Worm (Caenorhabditis elegans): ENCODE measurements around the gene lgc-18.

The lgc-18 gene

DNA sequence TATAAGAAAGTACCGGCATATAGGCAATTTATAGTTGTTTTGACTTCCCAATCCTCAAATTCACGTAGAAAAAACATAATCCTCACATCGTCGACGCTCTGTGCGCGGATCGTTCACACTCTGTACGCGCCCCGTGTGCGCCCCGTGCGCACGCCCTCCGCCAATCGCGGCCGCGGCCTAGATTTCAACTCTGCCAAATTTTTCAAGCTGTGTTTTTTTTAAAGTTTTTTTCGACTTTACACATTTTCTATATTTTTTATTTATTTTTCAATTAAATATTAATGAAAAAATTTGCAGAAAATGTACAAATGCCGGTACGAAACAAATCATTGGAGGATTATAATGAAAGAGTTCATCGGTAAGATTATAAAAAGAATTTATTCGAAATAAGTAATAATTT, 2.3 kb upstream of the lgc-18 start, which contains the start of gene T01H10.11:
Gene T01H10.11 (plus strand): TSS at position 301 of the 400 bp plus-strand sequence.
- no peak for TF ChIP-seq ceh-79 (tag; optimal IDR thresholded peaks at IDR 0.05)
- TF ChIP-seq efl-1 (GFP tag; optimal IDR thresholded peaks at IDR 0.05): no peak
- TF ChIP-seq C17E4.6 (GFP tag; IDR thresholded peaks at IDR 0.05): no peak
- no peak for TF ChIP-seq nfya-2 (GFP tag; IDR thresholded peaks at IDR 0.05)
- no peak for TF ChIP-seq Y79H2A.3 (GFP tag; conservative IDR thresholded peaks at IDR 0.05)
- TF ChIP-seq K11D2.4 (GFP tag; IDR thresholded peaks at IDR 0.05): no peak
- no peak for TF ChIP-seq tbx-9 (tag; optimal IDR thresholded peaks at IDR 0.05; ENCODE audit: borderline replicate concordance)
- TF ChIP-seq xnd-1 (tag; optimal IDR thresholded peaks at IDR 0.05): no peak
- TF ChIP-seq lin-40 (tag; optimal IDR thresholded peaks at IDR 0.05): no peak
- no peak for TF ChIP-seq pbrm-1 (GFP tag; IDR thresholded peaks at IDR 0.05)

ce11 chrX:12141051-12141450, 15.6 kb downstream of the lgc-18 start, which contains the start of gene lyst-1:
Gene lyst-1, minus strand, starts transcription at chrX:12141151.
- no peak for TF ChIP-seq egl-18 (GFP tag; IDR thresholded peaks at IDR 0.05)
- TF ChIP-seq Y67H2A.10 (GFP tag; conservative IDR thresholded peaks at IDR 0.05): no peak
- no peak for TF ChIP-seq dpl-1 (GFP tag; optimal IDR thresholded peaks at IDR 0.05)
- TF ChIP-seq dox-1 (GFP tag; IDR thresholded peaks at IDR 0.05): no peak
- TF ChIP-seq K11D2.4 (GFP tag; IDR thresholded peaks at IDR 0.05): no peak
- TF ChIP-seq Y56A3A.18 (GFP tag; IDR thresholded peaks at IDR 0.05): no peak

- TF ChIP-seq nhr-27 (tag; optimal IDR thresholded peaks at IDR 0.05) (no peak), T07F8.4 (tag; optimal IDR thresholded peaks at IDR 0.05) (no peak), ztf-28 (GFP tag; IDR thresholded peaks at IDR 0.05) (no peak), let-607 (tag; optimal IDR thresholded peaks at IDR 0.05) (no peak), dpl-1 (GFP tag; optimal IDR thresholded peaks at IDR 0.05) (no peak), ceh-100 (GFP tag; IDR thresholded peaks at IDR 0.05) (no peak), aptf-2 (GFP tag; conservative IDR thresholded peaks at IDR 0.05) (no peak), rcor-1 (GFP tag; IDR thresholded peaks at IDR 0.05) (no peak), lag-1 (GFP tag; IDR thresholded peaks at IDR 0.05) (no peak), ztf-3 (GFP tag; optimal IDR thresholded peaks at IDR 0.05) (no peak)
Observed at ce11 chrX:12142569-12142968, 17.2 kb downstream of the lgc-18 start, which contains the start of gene M153.3. Gene M153.3, plus strand, starts transcription at chrX:12142869.

DNA sequence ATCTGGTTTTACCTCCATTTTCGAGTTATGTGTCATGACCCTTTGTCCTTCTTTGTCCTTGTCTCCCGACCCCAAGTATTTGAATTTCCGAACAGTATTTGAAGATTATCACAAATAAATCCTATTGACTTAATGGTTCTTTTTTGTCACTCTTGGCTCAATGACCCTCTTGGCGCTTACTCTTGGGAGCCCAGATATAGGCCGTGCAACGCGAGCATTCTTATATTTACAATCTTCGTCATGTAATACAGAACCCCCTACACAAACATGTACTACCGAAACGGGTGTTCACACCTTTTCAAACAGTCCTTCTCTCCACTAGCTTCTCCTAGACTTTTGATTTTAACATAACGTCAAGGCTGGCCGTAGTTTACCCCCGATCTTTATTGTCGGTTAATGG, 18.3 kb downstream of the lgc-18 start, which contains the start of gene M153.5:
Gene M153.5 (plus strand): TSS at position 301 of the 400 bp plus-strand sequence.
- no peak for TF ChIP-seq ceh-100 (GFP tag; IDR thresholded peaks at IDR 0.05)
- TF ChIP-seq D2030.7 (GFP tag; IDR thresholded peaks at IDR 0.05): no peak
- TF ChIP-seq F23B12.7 (tag; optimal IDR thresholded peaks at IDR 0.05; ENCODE audit: insufficient read depth): no peak
- TF ChIP-seq let-607 (tag; optimal IDR thresholded peaks at IDR 0.05): no peak
- TF ChIP-seq ama-1 (optimal IDR thresholded peaks at IDR 0.05): no peak
- no peak for TF ChIP-seq ama-1 (GFP tag; optimal IDR thresholded peaks at IDR 0.05)
- TF ChIP-seq rpc-1 (optimal IDR thresholded peaks at IDR 0.05): no peak
- TF ChIP-seq rpc-1 (tag; optimal IDR thresholded peaks at IDR 0.05): no peak

DNA sequence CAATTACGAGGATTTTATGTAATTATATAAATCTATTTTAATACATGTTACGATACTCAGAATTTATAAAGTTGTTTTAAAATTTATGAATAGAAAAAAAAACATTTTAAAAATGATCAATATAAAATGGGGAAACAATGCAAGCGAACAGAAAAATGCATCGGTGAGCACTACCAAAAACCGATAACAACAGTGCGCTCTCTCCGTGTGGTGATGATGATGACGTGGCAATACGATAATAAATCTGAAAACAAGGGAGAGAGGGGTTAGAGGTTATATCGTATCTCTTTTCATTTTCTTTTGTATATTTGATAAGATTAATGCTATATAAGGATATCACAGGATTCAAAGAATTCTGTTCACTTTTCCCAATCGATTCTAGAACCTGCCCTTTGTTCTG, 20.5 kb downstream of the lgc-18 start:
- TF ChIP-seq attf-3 (GFP tag; conservative IDR thresholded peaks at IDR 0.05) (no peak), hmg-20 (GFP tag; IDR thresholded peaks at IDR 0.05) (no peak), lin-40 (tag; optimal IDR thresholded peaks at IDR 0.05) (no peak), nhr-90 (tag; optimal IDR thresholded peaks at IDR 0.05) (no peak), snpc-1.1 (tag; optimal IDR thresholded peaks at IDR 0.05; ENCODE audit: insufficient read depth) (no peak), efl-1 (GFP tag; optimal IDR thresholded peaks at IDR 0.05) (no peak), zfh-2 (GFP tag; conservative IDR thresholded peaks at IDR 0.05) (no peak), lsy-27 (tag; optimal IDR thresholded peaks at IDR 0.05; ENCODE audit: borderline replicate concordance, insufficient read depth) (no peak), nfya-2 (GFP tag; IDR thresholded peaks at IDR 0.05) (no peak), ztf-25 (GFP tag; IDR thresholded peaks at IDR 0.05) (no peak), akir-1 (GFP tag; optimal IDR thresholded peaks at IDR 0.05) (no peak), F33H1.4 (GFP tag; IDR thresholded peaks at IDR 0.05) (no peak), K11D2.4 (GFP tag; IDR thresholded peaks at IDR 0.05) (no peak), hrde-1 (tag; optimal IDR thresholded peaks at IDR 0.05; ENCODE audit: borderline replicate concordance) (no peak), ccch-3 (GFP tag; optimal IDR thresholded peaks at IDR 0.05) (no peak), madf-6 (GFP tag; IDR thresholded peaks at IDR 0.05) (no peak), egrh-3 (GFP tag; IDR thresholded peaks at IDR 0.05) (no peak)
